Fruit fly (Drosophila melanogaster) whole organism, embryonic: ENCODE data around the gene CG1896.

Experiments used
- B-H1 ChIP-seq: fragments of 200-800 bp; sonication (Bioruptor generic); IDR thresholded peaks from 3 replicates; pipeline ENCODE4 v1.3.6; 2022; ENCODE audit warnings: missing biosample characterization, missing genetic modification characterization
- C15 ChIP-seq: fragments of 200-800 bp; sonication (Bioruptor generic); IDR thresholded peaks from 3 replicates; pipeline ENCODE4 v1.3.6; 2022; ENCODE audit warnings: missing biosample characterization, missing genetic modification characterization
- CG10274 ChIP-seq: fragments of 200-800 bp; sonication (Bioruptor generic); optimal IDR thresholded peaks from 3 replicates; lab custom pipeline; 2017; ENCODE audit warnings: missing biosample characterization, mild to moderate bottlenecking, missing genetic modification characterization
- CG10366 ChIP-seq: fragments of 200-800 bp; sonication (Bioruptor generic); IDR thresholded peaks from 2 replicates; pipeline ENCODE4 v1.3.6; 2022; ENCODE audit warnings: missing biosample characterization, missing genetic modification characterization
- CG15696 ChIP-seq: fragments of 200-800 bp; sonication (Bioruptor generic); optimal IDR thresholded peaks from 2 replicates; lab custom pipeline; 2019; ENCODE audit warnings: missing biosample characterization, mild to moderate bottlenecking, missing genetic modification characterization, moderate library complexity
- CG18599 ChIP-seq: fragments of 200-800 bp; sonication (Bioruptor generic); optimal IDR thresholded peaks from 3 replicates; lab custom pipeline; 2017; ENCODE audit warnings: missing biosample characterization, missing genetic modification characterization, mild to moderate bottlenecking, moderate library complexity, missing genetic modification reagents
- CG2129 ChIP-seq: fragments of 200-800 bp; sonication (Bioruptor generic); IDR thresholded peaks from 2 replicates; pipeline ENCODE4 v1.3.6; 2022; ENCODE audit warnings: missing biosample characterization, missing genetic modification characterization; ENCODE audit not compliant: partially characterized antibody
- CG2199 ChIP-seq: fragments of 200-800 bp; sonication (Bioruptor generic); IDR thresholded peaks from 3 replicates; pipeline ENCODE4 v1.3.6; 2022; ENCODE audit warnings: missing biosample characterization, missing genetic modification characterization
- CG34376 ChIP-seq: fragments of 200-800 bp; sonication (Bioruptor generic); optimal IDR thresholded peaks from 2 replicates; lab custom pipeline; 2018; ENCODE audit warnings: missing biosample characterization, mild to moderate bottlenecking, missing genetic modification characterization
- CG4404 ChIP-seq: fragments of 200-800 bp; sonication (Bioruptor generic); IDR thresholded peaks from 2 replicates; pipeline ENCODE4 v1.3.6; 2022; ENCODE audit warnings: missing biosample characterization, missing genetic modification characterization
- CG4730 ChIP-seq: fragments of 200-800 bp; sonication (Bioruptor generic); IDR thresholded peaks from 2 replicates; pipeline ENCODE4 v1.3.6; 2022; ENCODE audit warnings: missing biosample characterization, missing genetic modification characterization
- CG6254 ChIP-seq: fragments of 200-800 bp; sonication (Bioruptor generic); optimal IDR thresholded peaks from 3 replicates; lab custom pipeline; 2017; ENCODE audit warnings: mild to moderate bottlenecking, missing biosample characterization, missing genetic modification reagents, missing genetic modification characterization
- CG8388 ChIP-seq: fragments of 200-800 bp; sonication (Bioruptor generic); optimal IDR thresholded peaks from 2 replicates; lab custom pipeline; 2019; ENCODE audit warnings: missing biosample characterization, mild to moderate bottlenecking, missing genetic modification characterization, moderate library complexity
- CkIIα-i1 ChIP-seq: fragments of 200-800 bp; sonication (Bioruptor generic); IDR thresholded peaks from 2 replicates; pipeline ENCODE4 v1.3.6; 2022; ENCODE audit warnings: missing biosample characterization, missing genetic modification characterization
- Deaf1 ChIP-seq: fragments of 200-800 bp; optimal IDR thresholded peaks from 3 replicates; lab custom pipeline; 2019; ENCODE audit warnings: missing biosample characterization, mild to moderate bottlenecking, missing genetic modification characterization, moderate library complexity
- Drgx ChIP-seq: fragments of 200-800 bp; sonication (Bioruptor generic); IDR thresholded peaks from 2 replicates; pipeline ENCODE4 v1.3.6; 2022; ENCODE audit warnings: missing biosample characterization, missing genetic modification characterization
- E2f2 ChIP-seq: fragments of 200-800 bp; sonication (Bioruptor generic); IDR thresholded peaks from 2 replicates; pipeline ENCODE4 v1.3.6; 2022; ENCODE audit warnings: missing biosample characterization, missing genetic modification characterization
- Eip74EF ChIP-seq, 2 experiments: fragments of 200-800 bp in 1 of 2; fragments of >200 bp in 1 of 2; sonication (Bioruptor generic) in 1 of 2; optimal IDR thresholded peaks; 2 replicates each; lab custom pipeline; 2017 to 2019; ENCODE audit warnings: missing biosample characterization in 2 of 2, missing genetic modification characterization in 2 of 2, mild to moderate bottlenecking in 1 of 2, moderate library complexity in 1 of 2
- GATAe ChIP-seq: fragments of 200-800 bp; sonication (Bioruptor generic); conservative IDR thresholded peaks from 2 replicates; pipeline ENCODE4 v1.3.6; 2022; ENCODE audit warnings: missing biosample characterization, missing genetic modification characterization
- Hr3 ChIP-seq: fragments of 200-800 bp; sonication (Bioruptor generic); optimal IDR thresholded peaks from 3 replicates; lab custom pipeline; 2016; ENCODE audit warnings: missing biosample characterization, missing genetic modification characterization
- Med ChIP-seq: fragments of 200-800 bp; sonication (Bioruptor generic); peaks from one replicate; lab custom pipeline; 2016; ENCODE audit warnings: missing biosample characterization, missing genetic modification characterization, mild to moderate bottlenecking, inconsistent platforms, moderate library complexity
- Nf-YB ChIP-seq: fragments of 200-800 bp; sonication (Bioruptor generic); optimal IDR thresholded peaks from 3 replicates; lab custom pipeline; 2019; ENCODE audit warnings: missing biosample characterization, mild to moderate bottlenecking, missing genetic modification characterization, moderate library complexity
- Pdp1 ChIP-seq, 2 experiments: fragments of 200-800 bp; sonication (Bioruptor generic); optimal IDR thresholded peaks; 3 replicates each; lab custom pipeline; 2016; ENCODE audit warnings: missing biosample characterization in 2 of 2, missing genetic modification characterization in 2 of 2, mild to moderate bottlenecking in 1 of 2, moderate library complexity in 1 of 2
- Ssrp ChIP-seq: fragments of 200-800 bp; sonication (Bioruptor generic); optimal IDR thresholded peaks from 2 replicates; lab custom pipeline; 2018; ENCODE audit warnings: missing biosample characterization, mild to moderate bottlenecking, missing genetic modification characterization, moderate library complexity
- Trl ChIP-seq, 3 experiments: fragments of >200 bp in 2 of 3; fragments of 200-800 bp in 1 of 3; sonication (Bioruptor generic) in 1 of 3; optimal IDR thresholded peaks; 2 replicates in 1 of 3; 3 replicates in 2 of 3; lab custom pipeline; 2016 to 2017; ENCODE audit warnings: missing biosample characterization in 1 of 3, missing genetic modification characterization in 1 of 3
- cad ChIP-seq: fragments of >200 bp; optimal IDR thresholded peaks from 2 replicates; lab custom pipeline; 2017; ENCODE audit warnings: missing biosample characterization, missing genetic modification characterization
- chinmo ChIP-seq: fragments of 200-800 bp; sonication (Bioruptor generic); IDR thresholded peaks from 4 replicates; pipeline ENCODE4 v1.3.6; 2022; ENCODE audit warnings: missing biosample characterization, missing genetic modification characterization; ENCODE audit not compliant: partially characterized antibody
- chm ChIP-seq: fragments of 200-800 bp; sonication (Bioruptor generic); IDR thresholded peaks from 2 replicates; pipeline ENCODE4 v1.3.6; 2022; ENCODE audit warnings: missing biosample characterization, missing genetic modification characterization
- crol ChIP-seq: fragments of 200-800 bp; sonication (Bioruptor generic); IDR thresholded peaks from 2 replicates; pipeline ENCODE4 v1.3.6; 2022; ENCODE audit warnings: missing biosample characterization, missing genetic modification characterization
- exex ChIP-seq: fragments of 200-800 bp; sonication (Bioruptor generic); optimal IDR thresholded peaks from 4 replicates; lab custom pipeline; 2018; ENCODE audit warnings: missing biosample characterization, mild to moderate bottlenecking, missing genetic modification characterization, moderate library complexity
- fd3F ChIP-seq: fragments of 200-800 bp; sonication (Bioruptor generic); optimal IDR thresholded peaks from 2 replicates; lab custom pipeline; 2018; ENCODE audit warnings: missing biosample characterization, mild to moderate bottlenecking, missing genetic modification characterization, moderate library complexity
- grn ChIP-seq: fragments of 200-800 bp; sonication (Bioruptor generic); optimal IDR thresholded peaks from 3 replicates; lab custom pipeline; 2017; ENCODE audit warnings: missing biosample characterization, missing genetic modification characterization
- gsb-n ChIP-seq: fragments of 200-800 bp; sonication (Bioruptor generic); optimal IDR thresholded peaks from 3 replicates; lab custom pipeline; 2018; ENCODE audit warnings: missing biosample characterization, mild to moderate bottlenecking, missing genetic modification characterization
- jing ChIP-seq: fragments of 200-800 bp; sonication (Bioruptor generic); optimal IDR thresholded peaks from 2 replicates; lab custom pipeline; 2018; ENCODE audit warnings: missing biosample characterization, mild to moderate bottlenecking, missing genetic modification characterization
- ken ChIP-seq: fragments of 200-800 bp; sonication (Bioruptor generic); IDR thresholded peaks from 3 replicates; pipeline ENCODE4 v1.3.6; 2022; ENCODE audit warnings: missing biosample characterization, missing genetic modification characterization
- kni ChIP-seq: fragments of 200-800 bp; sonication (Bioruptor generic); optimal IDR thresholded peaks from 3 replicates; lab custom pipeline; 2017; ENCODE audit warnings: mild to moderate bottlenecking, missing biosample characterization, missing genetic modification reagents, missing genetic modification characterization
- lola ChIP-seq, 3 experiments: fragments of >200 bp in 2 of 3; fragments of 200-800 bp in 1 of 3; sonication (Bioruptor generic) in 1 of 3; optimal IDR thresholded peaks; 2 replicates each; lab custom pipeline; 2017 to 2019; ENCODE audit warnings: missing biosample characterization in 3 of 3, missing genetic modification characterization in 3 of 3, mild to moderate bottlenecking in 1 of 3, moderate library complexity in 1 of 3
- mirr ChIP-seq: fragments of 200-800 bp; sonication (Bioruptor generic); optimal IDR thresholded peaks from 3 replicates; lab custom pipeline; 2018; ENCODE audit warnings: missing biosample characterization, mild to moderate bottlenecking, missing genetic modification characterization
- nom ChIP-seq: fragments of 200-800 bp; sonication (Bioruptor generic); optimal IDR thresholded peaks from 2 replicates; lab custom pipeline; 2017; ENCODE audit warnings: missing biosample characterization, missing genetic modification characterization, mild to moderate bottlenecking, moderate library complexity, missing genetic modification reagents
- pan ChIP-seq, 4 experiments: fragments of >200 bp in 3 of 4; fragments of 200-800 bp in 1 of 4; sonication (Bioruptor generic) in 1 of 4; optimal IDR thresholded peaks in 3 of 4; IDR thresholded peaks in 1 of 4; 2 replicates each; pipeline versions ENCODE4 v1.3.6 to Lab custom; 2017 to 2022; ENCODE audit warnings: missing biosample characterization in 2 of 4, missing genetic modification characterization in 2 of 4, mixed read lengths in 1 of 4
- sens ChIP-seq: fragments of 200-800 bp; sonication (Bioruptor generic); peaks from one replicate; lab custom pipeline; 2016; ENCODE audit warnings: missing biosample characterization, missing genetic modification characterization
- vvl ChIP-seq: fragments of 200-800 bp; sonication (Bioruptor generic); IDR thresholded peaks from 2 replicates; pipeline ENCODE4 v1.3.6; 2022; ENCODE audit warnings: missing biosample characterization, missing genetic modification characterization
- wek ChIP-seq: fragments of 200-800 bp; sonication (Bioruptor generic); optimal IDR thresholded peaks from 3 replicates; lab custom pipeline; 2018; ENCODE audit warnings: missing biosample characterization, mild to moderate bottlenecking, missing genetic modification characterization, moderate library complexity
- zf30C ChIP-seq: fragments of 200-800 bp; sonication (Bioruptor generic); optimal IDR thresholded peaks from 3 replicates; lab custom pipeline; 2018; ENCODE audit warnings: missing biosample characterization, mild to moderate bottlenecking, missing genetic modification characterization

Gene CG1896

dm6 chr3R:31713306-31714123 is 30.6 kb upstream of the CG1896 start, which contains the start of gene ttk (continued):
- TF ChIP-seq zf30C, result no peak
- no peak for TF ChIP-seq fd3F (GFP tag; lab: Kevin White, UChicago)
- no peak for TF ChIP-seq wek
- no peak for TF ChIP-seq CG15696 (tag; lab: Kevin White, UChicago)
- no peak for TF ChIP-seq Ssrp (tag; lab: Kevin White, UChicago)
- TF ChIP-seq chm, result 0 out of 2 replicates have a peak, but pooled peaks have one; percentile 50
- TF ChIP-seq Hr3 (GFP tag; lab: Kevin White, UChicago), result no peak
- TF ChIP-seq lola (GFP tag; optimal IDR thresholded peaks at IDR 0.05; lab: Kevin White, UChicago), result no peak
- no peak for TF ChIP-seq CkIIα-i1 (GFP tag; lab: Robert Waterston, UW)
- peak; percentile 0 for TF ChIP-seq Nf-YB (GFP tag; lab: Kevin White, UChicago)
- peak; percentile 22 for TF ChIP-seq CG6254 (GFP tag; lab: Kevin White, UChicago)
- no peak for TF ChIP-seq CG34376

dm6 chr3R:31714876-31715712 is 29.0 kb upstream of the CG1896 start:
- no peak for TF ChIP-seq CG18599 (GFP tag; lab: Kevin White, UChicago)
- no peak for TF ChIP-seq CG10366
- peak; percentile 31 for TF ChIP-seq mirr
- no peak for TF ChIP-seq C15 (GFP tag; lab: Robert Waterston, UW)
- no peak for TF ChIP-seq CG2129 (GFP tag; lab: Robert Waterston, UW)
- no peak for TF ChIP-seq CG8388 (GFP tag; lab: Kevin White, UChicago)
- 0 out of 2 replicates have a peak, but pooled peaks have one; percentile 10 for TF ChIP-seq CG4404
- TF ChIP-seq sens, result peak; percentile 63
- TF ChIP-seq grn (GFP tag; lab: Kevin White, UChicago), result peak; percentile 34
- TF ChIP-seq Drgx (GFP tag; lab: Robert Waterston, UW), result 0 out of 2 replicates have a peak, but pooled peaks have one; percentile 12
- TF ChIP-seq chinmo (GFP tag; lab: Robert Waterston, UW), result 0 out of 4 replicates have a peak, but pooled peaks have one; percentile 54
- TF ChIP-seq pan (optimal IDR thresholded peaks at IDR 0.05; lab: Kevin White, UChicago), result no peak
- no peak for TF ChIP-seq pan (GFP tag; optimal IDR thresholded peaks at IDR 0.05 in 1 of 2, IDR thresholded peaks at IDR 0.05 in 1 of 2)
- TF ChIP-seq kni (GFP tag; lab: Kevin White, UChicago), result peak; percentile 59
- TF ChIP-seq Eip74EF (GFP tag; optimal IDR thresholded peaks at IDR 0.05; lab: Kevin White, UChicago), result peak in 1 of 2 experiments; percentile 20
- TF ChIP-seq GATAe (GFP tag; lab: Robert Waterston, UW), result no peak
- TF ChIP-seq CG4730 (GFP tag; lab: Robert Waterston, UW), result no peak
- no peak for TF ChIP-seq exex (tag; lab: Kevin White, UChicago)
- peak; percentile 22 for TF ChIP-seq Med (GFP tag; lab: Kevin White, UChicago)
- TF ChIP-seq Trl (optimal IDR thresholded peaks at IDR 0.05; lab: Kevin White, UChicago), result peak; percentile 44 to 84
- TF ChIP-seq Trl (GFP tag; optimal IDR thresholded peaks at IDR 0.05; lab: Kevin White, UChicago), result no peak
- peak in 1 of 2 experiments; percentile 53 for TF ChIP-seq Pdp1 (GFP tag; optimal IDR thresholded peaks at IDR 0.05; lab: Kevin White, UChicago)
- TF ChIP-seq CG10274, result no peak
- TF ChIP-seq Deaf1 (tag; lab: Kevin White, UChicago), result peak; percentile 35
- 0 out of 3 replicates have a peak, but pooled peaks have one; percentile 18 for TF ChIP-seq ken (GFP tag; lab: Robert Waterston, UW)
- TF ChIP-seq B-H1 (GFP tag; lab: Robert Waterston, UW), result no peak
- TF ChIP-seq CG2199 (GFP tag; lab: Robert Waterston, UW), result no peak
- no peak for TF ChIP-seq E2f2 (GFP tag; lab: Robert Waterston, UW)
- 0 out of 2 replicates have a peak, but pooled peaks have one; percentile 18 for TF ChIP-seq vvl
- TF ChIP-seq nom (GFP tag; lab: Kevin White, UChicago), result peak; percentile 29
- TF ChIP-seq jing (GFP tag; lab: Kevin White, UChicago), result no peak
- no peak for TF ChIP-seq cad (GFP tag; lab: Kevin White, UChicago)
- TF ChIP-seq crol (GFP tag; lab: Robert Waterston, UW), result 0 out of 2 replicates have a peak, but pooled peaks have one; percentile 20
- no peak for TF ChIP-seq gsb-n (tag; lab: Kevin White, UChicago)
